In the genomic region with DNA sequence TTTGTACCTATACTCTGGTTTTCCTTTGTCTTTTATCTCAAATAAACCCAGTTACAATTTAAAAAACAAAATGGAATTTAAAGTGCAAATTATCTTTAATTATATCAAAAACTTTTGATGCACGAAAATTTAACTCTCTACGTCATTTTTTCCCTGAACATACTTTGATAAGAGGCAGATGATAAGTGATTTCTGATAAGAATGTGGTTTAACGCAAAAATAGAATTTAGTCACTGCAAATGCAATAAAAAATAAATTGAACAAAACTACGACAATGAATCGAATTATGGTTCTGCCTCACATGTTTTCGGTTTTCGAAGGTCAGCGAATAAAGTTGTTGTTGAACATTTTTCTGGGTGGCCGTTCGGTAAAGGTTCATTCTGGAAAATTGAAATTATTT, we compare ENCODE assay signal across 1 worm cellular context.
TF ChIP-seq lines count a peak whose summit lies in the region.

No protein-coding gene starts in this region.

TF ChIP-seq in whole organism, L4 larva, 104 proteins besides CTCF, POLR2A, EP300 and RAD21 (continued from another document):
- TF ChIP-seq madf-9 (GFP tag; conservative IDR thresholded peaks at IDR 0.05; lab: Robert Waterston, UW) (no peak), ztf-11 (tag; optimal IDR thresholded peaks at IDR 0.05; lab: Kevin White, UChicago) (no peak), ceh-20 (GFP tag; IDR thresholded peaks at IDR 0.05; lab: Robert Waterston, UW) (no peak), fkh-10 (GFP tag; optimal IDR thresholded peaks at IDR 0.05; lab: Kevin White, UChicago) (peak; percentile 35), mes-2 (tag; optimal IDR thresholded peaks at IDR 0.05; lab: Kevin White, UChicago; ENCODE audit: poor library complexity, severe bottlenecking) (no peak), unc-62 (GFP tag; optimal IDR thresholded peaks at IDR 0.05 in 1 of 2; lab: Kevin White, UChicago) (peak in 1 of 2 experiments; percentile 28), unc-62 (tag; optimal IDR thresholded peaks at IDR 0.05; lab: Kevin White, UChicago) (no peak), lin-39 (tag; optimal IDR thresholded peaks at IDR 0.05; lab: Kevin White, UChicago) (no peak), zfp-3 (GFP tag; conservative IDR thresholded peaks at IDR 0.05; lab: Robert Waterston, UW) (no peak), daf-12 (tag; optimal IDR thresholded peaks at IDR 0.05; lab: Kevin White, UChicago) (no peak), dmd-8 (GFP tag; IDR thresholded peaks at IDR 0.05; lab: Robert Waterston, UW) (no peak), nhr-10 (tag; optimal IDR thresholded peaks at IDR 0.05; lab: Kevin White, UChicago) (no peak), ces-1 (GFP tag; optimal IDR thresholded peaks at IDR 0.05; lab: Kevin White, UChicago) (peak; percentile 65), mxl-2 (GFP tag; conservative IDR thresholded peaks at IDR 0.05; lab: Robert Waterston, UW) (no peak), zag-1 (tag; optimal IDR thresholded peaks at IDR 0.05; lab: Kevin White, UChicago) (no peak), daf-16 (GFP tag; optimal IDR thresholded peaks at IDR 0.05; lab: Kevin White, UChicago) (no peak), daf-16 (tag; optimal IDR thresholded peaks at IDR 0.05; lab: Kevin White, UChicago) (peak; percentile 61), php-3 (GFP tag; IDR thresholded peaks at IDR 0.05; lab: Robert Waterston, UW) (0 out of 2 replicates have a peak, but pooled peaks have one; percentile 21), tra-1 (GFP tag; IDR thresholded peaks at IDR 0.05; lab: Robert Waterston, UW) (peak; percentile 86), ceh-28 (tag; optimal IDR thresholded peaks at IDR 0.05; lab: Kevin White, UChicago) (no peak), aly-2 (tag; optimal IDR thresholded peaks at IDR 0.05; lab: Kevin White, UChicago) (no peak), Y105C5A.15 (GFP tag; IDR thresholded peaks at IDR 0.05; lab: Robert Waterston, UW) (no peak), hif-1 (tag; optimal IDR thresholded peaks at IDR 0.05; lab: Kevin White, UChicago) (no peak), nhr-48 (tag; optimal IDR thresholded peaks at IDR 0.05; lab: Kevin White, UChicago) (no peak), ztf-7 (tag; optimal IDR thresholded peaks at IDR 0.05; lab: Kevin White, UChicago) (no peak), egl-43 (GFP tag; IDR thresholded peaks at IDR 0.05; lab: Robert Waterston, UW) (no peak), nhr-237 (tag; optimal IDR thresholded peaks at IDR 0.05; lab: Kevin White, UChicago) (no peak), lir-3 (tag; optimal IDR thresholded peaks at IDR 0.05; lab: Kevin White, UChicago) (no peak)
